Worm (Caenorhabditis elegans) whole organism, L2 larva: ENCODE data around the gene F38H12.5.

Source experiments
- ama-1 ChIP-seq: fragments of 150-350 bp; optimal IDR thresholded peaks from 2 replicates; lab custom pipeline; 2018; ENCODE audit warnings: inconsistent platforms
- blmp-1 ChIP-seq: sonication (generic microtip); optimal IDR thresholded peaks from 2 replicates; lab custom pipeline; 2017; ENCODE audit warnings: missing genetic modification characterization, mild to moderate bottlenecking, missing compliant biosample characterization, antibody characterized with exemption, moderate library complexity; ENCODE audit not compliant: insufficient read depth
- lsy-2 ChIP-seq, 2 experiments: fragments of 150-350 bp in 1 of 2; sonication (generic microtip) in 1 of 2; optimal IDR thresholded peaks; 2 replicates each; lab custom pipeline; 2014 to 2017; ENCODE audit warnings: missing biosample characterization in 2 of 2, missing genetic modification characterization in 2 of 2
- mab-5 ChIP-seq: fragments of 150-350 bp; optimal IDR thresholded peaks from 2 replicates; lab custom pipeline; 2014; ENCODE audit warnings: missing biosample characterization, missing genetic modification characterization
- nhr-11 ChIP-seq: fragments of 150-350 bp; optimal IDR thresholded peaks from 2 replicates; lab custom pipeline; 2014; ENCODE audit warnings: missing biosample characterization, missing genetic modification characterization
- nhr-12 ChIP-seq: fragments of 150-350 bp; optimal IDR thresholded peaks from 2 replicates; lab custom pipeline; 2014; ENCODE audit warnings: missing biosample characterization, missing genetic modification characterization
- nhr-23 ChIP-seq: fragments of 150-350 bp; optimal IDR thresholded peaks from 2 replicates; lab custom pipeline; 2014; ENCODE audit warnings: missing biosample characterization, missing genetic modification reagents, missing genetic modification characterization
- nhr-237 ChIP-seq: fragments of 150-350 bp; optimal IDR thresholded peaks from 2 replicates; lab custom pipeline; 2014; ENCODE audit warnings: missing biosample characterization, missing genetic modification characterization
- nhr-25 ChIP-seq: fragments of 150-350 bp; sonication (generic microtip); optimal IDR thresholded peaks from 3 replicates; lab custom pipeline; 2014; ENCODE audit warnings: missing biosample characterization, missing genetic modification characterization
- snpc-4 ChIP-seq: fragments of 150-350 bp; optimal IDR thresholded peaks from 2 replicates; lab custom pipeline; 2014; ENCODE audit warnings: missing biosample characterization, missing genetic modification characterization
- zag-1 ChIP-seq: fragments of 150-350 bp; optimal IDR thresholded peaks from 2 replicates; lab custom pipeline; 2014; ENCODE audit warnings: missing biosample characterization, missing genetic modification characterization
- ztf-11 ChIP-seq: sonication (generic microtip); optimal IDR thresholded peaks from 2 replicates; lab custom pipeline; 2017; ENCODE audit warnings: missing biosample characterization, missing genetic modification characterization

DNA sequence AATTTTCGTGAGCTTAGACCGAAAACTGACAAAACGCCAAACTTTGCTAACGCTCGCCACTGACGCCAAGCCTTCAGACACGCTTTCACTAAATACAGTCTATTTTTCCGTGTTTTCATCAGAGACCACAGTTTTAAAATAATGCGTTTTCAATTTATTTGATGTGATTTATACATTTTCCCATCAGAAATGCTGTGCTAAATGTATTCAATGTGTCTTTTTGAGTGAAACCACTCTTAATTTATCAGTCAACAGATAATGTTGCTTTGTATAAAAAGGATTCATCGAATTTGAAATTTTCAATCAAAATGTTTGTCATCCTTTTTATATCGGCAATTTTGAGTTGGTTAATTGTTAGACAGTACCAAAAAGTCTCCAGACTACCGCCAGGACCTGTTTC, 51.5 kb downstream of the F38H12.5 start, which contains the start of gene cyp-35A4:
- TF ChIP-seq nhr-23 (tag; lab: Kevin White, UChicago) (no peak), nhr-11 (tag; lab: Kevin White, UChicago) (no peak), nhr-237 (tag; lab: Kevin White, UChicago) (no peak), nhr-25 (tag; lab: Kevin White, UChicago) (no peak), blmp-1 (tag; lab: Kevin White, UChicago) (no peak), ama-1 (lab: Kevin White, UChicago) (no peak), mab-5 (tag; lab: Kevin White, UChicago) (no peak), nhr-12 (tag; lab: Kevin White, UChicago) (no peak), lsy-2 (tag; optimal IDR thresholded peaks at IDR 0.05; lab: Kevin White, UChicago) (no peak), snpc-4 (tag; lab: Kevin White, UChicago) (no peak), zag-1 (tag; lab: Kevin White, UChicago) (no peak), ztf-11 (tag; lab: Kevin White, UChicago) (no peak)
